Fruit fly (Drosophila melanogaster) whole organism, wandering third instar larva: ENCODE results near the gene CG3168.
A peak's percentile ranks its signal among the peaks of the same experiment; 100 is the strongest.

Source experiments
- Abd-B ChIP-seq: fragments of >200 bp; optimal IDR thresholded peaks from 2 replicates; lab custom pipeline; 2017; ENCODE audit warnings: missing biosample characterization, missing genetic modification characterization
- CG32264 ChIP-seq: fragments of 200-800 bp; sonication (Bioruptor generic); optimal IDR thresholded peaks from 2 replicates; lab custom pipeline; 2016; ENCODE audit warnings: missing biosample characterization, missing genetic modification characterization
- CrebA ChIP-seq: fragments of 200-800 bp; sonication (Bioruptor generic); optimal IDR thresholded peaks from 2 replicates; lab custom pipeline; 2016; ENCODE audit warnings: missing biosample characterization, mild to moderate bottlenecking, missing genetic modification characterization, borderline replicate concordance
- Dfd ChIP-seq: fragments of >200 bp; optimal IDR thresholded peaks from 2 replicates; lab custom pipeline; 2017; ENCODE audit warnings: missing biosample characterization, missing genetic modification characterization
- Dif ChIP-seq: fragments of 200-275, 200-300 bp; sonication (Bioruptor generic); optimal IDR thresholded peaks from 2 replicates; lab custom pipeline; 2018; ENCODE audit warnings: missing biosample characterization, missing genetic modification characterization; ENCODE audit not compliant: partially characterized antibody
- GATAd ChIP-seq: sonication (Bioruptor generic); optimal IDR thresholded peaks from 2 replicates; lab custom pipeline; 2016; ENCODE audit warnings: missing biosample characterization, missing genetic modification characterization
- HLH106 ChIP-seq: fragments of 200-800 bp; optimal IDR thresholded peaks from 3 replicates; lab custom pipeline; 2019; ENCODE audit warnings: missing biosample characterization, mild to moderate bottlenecking, missing genetic modification characterization, moderate library complexity
- Hnf4 ChIP-seq: fragments of 200-800 bp; sonication (Bioruptor generic); optimal IDR thresholded peaks from 2 replicates; lab custom pipeline; 2016; ENCODE audit warnings: missing biosample characterization, mild to moderate bottlenecking, missing genetic modification characterization
- Hr78 ChIP-seq: fragments of >200 bp; optimal IDR thresholded peaks from 2 replicates; lab custom pipeline; 2017; ENCODE audit warnings: missing biosample characterization, missing genetic modification characterization
- Hr83 ChIP-seq: fragments of 200-300 bp; sonication (Bioruptor generic); optimal IDR thresholded peaks from 2 replicates; lab custom pipeline; 2016; ENCODE audit warnings: missing biosample characterization, mild to moderate bottlenecking, missing genetic modification characterization, moderate library complexity; ENCODE audit not compliant: poor library complexity, severe bottlenecking
- Jra ChIP-seq: sonication (Bioruptor generic); optimal IDR thresholded peaks from 2 replicates; lab custom pipeline; 2016; ENCODE audit warnings: missing biosample characterization, missing genetic modification characterization
- Myc ChIP-seq: fragments of >200 bp; optimal IDR thresholded peaks from 2 replicates; lab custom pipeline; 2017
- N ChIP-seq: fragments of >200 bp; optimal IDR thresholded peaks from 2 replicates; lab custom pipeline; 2018; ENCODE audit warnings: missing biosample characterization, missing external identifiers, missing genetic modification characterization
- OdsH ChIP-seq: fragments of 200-800 bp; sonication (Bioruptor generic); optimal IDR thresholded peaks from 2 replicates; lab custom pipeline; 2016; ENCODE audit warnings: missing biosample characterization, mild to moderate bottlenecking, missing genetic modification characterization
- Rel ChIP-seq, 2 experiments: fragments of 200-800 bp; sonication (Bioruptor generic) in 1 of 2; optimal IDR thresholded peaks; 2 replicates in 1 of 2; 3 replicates in 1 of 2; lab custom pipeline; 2016 to 2019; ENCODE audit warnings: mild to moderate bottlenecking in 2 of 2, missing biosample characterization in 2 of 2, missing genetic modification characterization in 2 of 2, moderate library complexity in 1 of 2
- Sp1 ChIP-seq: fragments of 200-800 bp; sonication (Bioruptor generic); optimal IDR thresholded peaks from 3 replicates; lab custom pipeline; 2019; ENCODE audit warnings: missing biosample characterization, mild to moderate bottlenecking, missing genetic modification characterization, moderate library complexity
- br ChIP-seq: fragments of 200-800 bp; sonication (Bioruptor generic); optimal IDR thresholded peaks from 2 replicates; lab custom pipeline; 2016; ENCODE audit warnings: missing biosample characterization, missing genetic modification characterization
- brk ChIP-seq: fragments of 200-800 bp; sonication (Bioruptor generic); optimal IDR thresholded peaks from 2 replicates; lab custom pipeline; 2016; ENCODE audit warnings: missing biosample characterization, mild to moderate bottlenecking, missing genetic modification characterization
- dl ChIP-seq, 2 experiments: fragments of 175-275, 200-275 bp in 1 of 2; fragments of 200-275 bp in 1 of 2; sonication (Bioruptor generic); optimal IDR thresholded peaks; lab custom pipeline; 2018; ENCODE audit warnings: mild to moderate bottlenecking in 2 of 2, missing biosample characterization in 2 of 2, missing genetic modification characterization in 2 of 2, moderate library complexity in 2 of 2; ENCODE audit not compliant: partially characterized antibody in 2 of 2, insufficient read depth in 1 of 2
- dmrt93B ChIP-seq: fragments of 200-800 bp; sonication (Bioruptor generic); optimal IDR thresholded peaks from 2 replicates; lab custom pipeline; 2018; ENCODE audit warnings: missing biosample characterization, mild to moderate bottlenecking, missing genetic modification characterization
- dsf ChIP-seq: sonication (Bioruptor generic); optimal IDR thresholded peaks from 2 replicates; lab custom pipeline; 2016; ENCODE audit warnings: missing biosample characterization, missing genetic modification characterization, borderline replicate concordance
- ey ChIP-seq: fragments of 200-800 bp; sonication (Bioruptor generic); optimal IDR thresholded peaks from 2 replicates; lab custom pipeline; 2016; ENCODE audit warnings: missing biosample characterization, missing genetic modification characterization
- foxo ChIP-seq, 2 experiments: fragments of 200-800 bp; sonication (Bioruptor generic); optimal IDR thresholded peaks; 2 replicates in 1 of 2; 3 replicates in 1 of 2; lab custom pipeline; 2016 to 2017; ENCODE audit warnings: missing biosample characterization in 2 of 2, missing genetic modification characterization in 2 of 2
- fru ChIP-seq: fragments of 200-800 bp; sonication (Bioruptor generic); optimal IDR thresholded peaks from 3 replicates; lab custom pipeline; 2016; ENCODE audit warnings: missing biosample characterization, mild to moderate bottlenecking, missing genetic modification characterization
- h ChIP-seq: fragments of 200-800 bp; sonication (Bioruptor generic); optimal IDR thresholded peaks from 3 replicates; lab custom pipeline; 2016; ENCODE audit warnings: missing biosample characterization, mild to moderate bottlenecking, missing genetic modification characterization
- jim ChIP-seq: fragments of 175-275, 200-325 bp; sonication (Bioruptor generic); optimal IDR thresholded peaks from 2 replicates; lab custom pipeline; 2016; ENCODE audit warnings: missing biosample characterization, mild to moderate bottlenecking, missing genetic modification characterization
- lola ChIP-seq: fragments of >200 bp; optimal IDR thresholded peaks from 2 replicates; lab custom pipeline; 2017; ENCODE audit warnings: missing biosample characterization, missing genetic modification characterization
- pan ChIP-seq: fragments of >200 bp; optimal IDR thresholded peaks from 2 replicates; lab custom pipeline; 2017
- psq ChIP-seq: fragments of 200-800 bp; sonication (Bioruptor generic); optimal IDR thresholded peaks from 3 replicates; lab custom pipeline; 2017; ENCODE audit warnings: missing biosample characterization, mild to moderate bottlenecking, missing genetic modification characterization, moderate library complexity
- rgr ChIP-seq: fragments of 200-800 bp; sonication (Bioruptor generic); optimal IDR thresholded peaks from 3 replicates; lab custom pipeline; 2016; ENCODE audit warnings: missing biosample characterization, mild to moderate bottlenecking, missing genetic modification characterization
- sage ChIP-seq: fragments of 200-800 bp; sonication (Bioruptor generic); optimal IDR thresholded peaks from 2 replicates; lab custom pipeline; 2016; ENCODE audit warnings: missing biosample characterization, mild to moderate bottlenecking, missing genetic modification characterization
- sv ChIP-seq: fragments of 200-800 bp; sonication (Bioruptor generic); optimal IDR thresholded peaks from 3 replicates; lab custom pipeline; 2016; ENCODE audit warnings: missing biosample characterization, missing genetic modification characterization
- tai ChIP-seq: sonication (Bioruptor generic); optimal IDR thresholded peaks from 2 replicates; lab custom pipeline; 2016; ENCODE audit warnings: missing biosample characterization, missing genetic modification characterization
- woc ChIP-seq: sonication (Bioruptor generic); optimal IDR thresholded peaks from 2 replicates; lab custom pipeline; 2016; ENCODE audit warnings: missing biosample characterization, mild to moderate bottlenecking, missing genetic modification characterization

The CG3168 gene

DNA sequence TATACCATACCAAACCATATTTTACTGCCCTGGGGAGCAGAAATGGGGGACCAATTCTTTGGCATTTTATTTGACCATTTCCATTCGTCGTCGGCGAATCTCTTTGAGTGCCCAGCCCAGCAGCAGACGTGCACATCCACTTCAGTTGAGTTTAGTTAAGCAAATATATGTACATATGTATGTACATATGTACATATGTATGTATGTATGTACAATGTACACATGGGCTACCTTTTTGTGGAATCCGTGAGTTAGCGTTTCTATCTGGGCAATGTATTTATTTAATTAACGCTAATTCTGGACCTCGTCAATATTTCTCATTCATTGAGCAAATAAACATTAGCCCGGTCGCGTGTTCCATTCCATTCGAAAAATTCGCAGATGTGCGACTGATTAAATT, 19.8 kb downstream of the CG3168 start:
- TF ChIP-seq Hr83 (no peak), Rel (GFP tag; optimal IDR thresholded peaks at IDR 0.05; lab: Kevin White, UChicago) (no peak), Rel (tag; optimal IDR thresholded peaks at IDR 0.05; lab: Kevin White, UChicago) (no peak), tai (GFP tag; lab: Kevin White, UChicago) (no peak), br (GFP tag; lab: Kevin White, UChicago) (no peak), Sp1 (no peak), Hr78 (GFP tag; lab: Kevin White, UChicago) (no peak), sage (GFP tag; lab: Kevin White, UChicago) (no peak), dl (GFP tag; optimal IDR thresholded peaks at IDR 0.05; lab: Kevin White, UChicago; ENCODE audit: insufficient read depth in 1 of 2, partially characterized antibody in 2 of 2) (no peak)
- TF ChIP-seq, all 38 proteins: peak for 0

DNA sequence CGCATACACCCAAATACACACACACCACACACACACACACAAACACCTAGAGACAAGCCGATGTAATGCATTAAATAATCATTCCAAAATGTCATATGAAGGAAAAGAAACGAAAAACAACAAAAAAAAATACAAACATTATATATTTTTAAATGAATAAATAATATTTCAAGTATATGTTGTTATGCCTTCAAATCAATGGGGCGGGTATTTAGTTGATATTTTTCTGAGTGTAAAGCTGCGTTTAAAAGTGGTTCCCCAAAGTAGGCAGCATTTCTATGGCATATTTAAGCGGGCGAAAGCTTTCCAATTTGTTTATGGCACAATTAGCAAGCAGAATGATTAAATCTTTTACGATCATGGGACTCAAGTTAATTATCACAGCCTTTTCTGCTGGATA, 20.5 kb downstream of the CG3168 start:
- TF ChIP-seq pan (no peak), CrebA (GFP tag; lab: Kevin White, UChicago) (no peak), brk (GFP tag; lab: Kevin White, UChicago) (no peak), dsf (no peak), Sp1 (no peak), psq (GFP tag; lab: Kevin White, UChicago) (no peak), dl (GFP tag; optimal IDR thresholded peaks at IDR 0.05; lab: Kevin White, UChicago; ENCODE audit: insufficient read depth in 1 of 2, partially characterized antibody in 2 of 2) (no peak), br (GFP tag; lab: Kevin White, UChicago) (no peak), Rel (GFP tag; optimal IDR thresholded peaks at IDR 0.05; lab: Kevin White, UChicago) (no peak), Rel (tag; optimal IDR thresholded peaks at IDR 0.05; lab: Kevin White, UChicago) (peak; percentile 73), lola (GFP tag; lab: Kevin White, UChicago) (no peak), foxo (GFP tag; optimal IDR thresholded peaks at IDR 0.05; lab: Kevin White, UChicago) (no peak), woc (GFP tag; lab: Kevin White, UChicago) (no peak), h (GFP tag; lab: Kevin White, UChicago) (no peak), HLH106 (no peak), Dfd (GFP tag; lab: Kevin White, UChicago) (peak; percentile 32), Myc (no peak), ey (GFP tag; lab: Kevin White, UChicago) (no peak)
- TF ChIP-seq, all 38 proteins: peak for 2

DNA sequence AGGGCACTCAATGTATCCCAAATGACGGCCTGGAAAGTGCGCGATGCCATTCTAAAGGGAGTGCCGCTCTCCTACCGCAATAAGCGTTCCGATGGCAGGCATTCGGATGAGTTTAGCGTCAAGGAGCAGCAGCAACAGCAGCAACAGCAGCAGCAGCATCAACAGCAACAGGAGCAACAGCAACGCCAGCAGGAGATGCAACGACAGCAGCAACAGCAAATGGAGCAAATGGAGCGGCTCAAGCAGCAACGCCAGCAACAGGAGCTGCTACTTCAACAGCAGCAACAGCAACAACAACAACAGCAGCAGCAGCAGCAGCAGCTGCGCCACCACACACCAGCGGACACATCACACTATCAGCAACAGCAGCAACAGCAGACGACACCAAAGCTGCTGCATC, 23.6 kb downstream of the CG3168 start:
- TF ChIP-seq OdsH (GFP tag; lab: Kevin White, UChicago) (no peak), Dfd (GFP tag; lab: Kevin White, UChicago) (peak; percentile 94), Hnf4 (GFP tag; lab: Kevin White, UChicago) (no peak), jim (GFP tag; lab: Kevin White, UChicago) (no peak), Abd-B (GFP tag; lab: Kevin White, UChicago) (no peak)

DNA sequence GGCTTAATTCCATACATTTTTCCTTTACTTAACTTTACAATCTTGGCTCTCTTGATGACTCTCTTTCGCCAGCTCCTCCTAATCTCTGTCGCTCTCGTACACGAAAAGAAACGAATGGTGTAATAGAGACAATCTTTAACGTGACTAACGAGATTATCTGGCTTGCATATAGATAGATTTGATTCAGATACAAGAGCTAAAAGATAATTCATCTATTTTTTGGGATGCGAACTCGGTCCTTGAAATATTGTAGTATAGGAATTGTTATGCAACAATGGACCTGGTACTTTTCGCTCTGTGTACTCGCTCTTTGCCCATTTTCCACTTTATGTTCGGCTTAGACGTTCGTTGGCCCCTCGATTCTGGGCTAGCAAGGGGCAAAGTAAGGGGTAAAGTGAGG, 28.5 kb downstream of the CG3168 start:
- no peak for TF ChIP-seq Rel (GFP tag; optimal IDR thresholded peaks at IDR 0.05; lab: Kevin White, UChicago)
- no peak for TF ChIP-seq Rel (tag; optimal IDR thresholded peaks at IDR 0.05; lab: Kevin White, UChicago)
- TF ChIP-seq pan = no peak
- peak; percentile 53 for TF ChIP-seq Sp1
- TF ChIP-seq rgr (GFP tag; lab: Kevin White, UChicago) = peak; percentile 62
- peak in 1 of 2 experiments; percentile 69 for TF ChIP-seq foxo (GFP tag; optimal IDR thresholded peaks at IDR 0.05; lab: Kevin White, UChicago)
- TF ChIP-seq CG32264 (GFP tag; lab: Kevin White, UChicago) = peak; percentile 16
- no peak for TF ChIP-seq GATAd (GFP tag; lab: Kevin White, UChicago)
- TF ChIP-seq tai (GFP tag; lab: Kevin White, UChicago) = peak; percentile 0
- TF ChIP-seq jim (GFP tag; lab: Kevin White, UChicago) = no peak
- peak; percentile 55 for TF ChIP-seq psq (GFP tag; lab: Kevin White, UChicago)
- peak; percentile 76 for TF ChIP-seq fru (GFP tag; lab: Kevin White, UChicago)
- TF ChIP-seq HLH106 = peak; percentile 47
- TF ChIP-seq ey (GFP tag; lab: Kevin White, UChicago) = peak; percentile 74
- no peak for TF ChIP-seq brk (GFP tag; lab: Kevin White, UChicago)
- TF ChIP-seq Dif = no peak
- no peak for TF ChIP-seq Abd-B (GFP tag; lab: Kevin White, UChicago)
- peak; percentile 22 for TF ChIP-seq dmrt93B (GFP tag; lab: Kevin White, UChicago)
- TF ChIP-seq br (GFP tag; lab: Kevin White, UChicago) = peak; percentile 40
- no peak for TF ChIP-seq lola (GFP tag; lab: Kevin White, UChicago)
- no peak for TF ChIP-seq N (GFP tag; lab: Kevin White, UChicago)
- no peak for TF ChIP-seq Hr78 (GFP tag; lab: Kevin White, UChicago)
- TF ChIP-seq sv = peak; percentile 58
- no peak for TF ChIP-seq Jra (GFP tag; lab: Kevin White, UChicago)
- TF ChIP-seq h (GFP tag; lab: Kevin White, UChicago) = peak; percentile 63
- TF ChIP-seq woc (GFP tag; lab: Kevin White, UChicago) = peak; percentile 7
- TF ChIP-seq dl (GFP tag; optimal IDR thresholded peaks at IDR 0.05; lab: Kevin White, UChicago; ENCODE audit: insufficient read depth in 1 of 2, partially characterized antibody in 2 of 2) = no peak
- TF ChIP-seq OdsH (GFP tag; lab: Kevin White, UChicago) = peak; percentile 58
